Fruit fly (Drosophila melanogaster) whole organism, adult: ENCODE measurements around the gene CG15543.

Source experiments
- CG11617 ChIP-seq: fragments of 200-800 bp; sonication (Bioruptor generic); optimal IDR thresholded peaks from 2 replicates; lab custom pipeline; 2017; ENCODE audit warnings: mild to moderate bottlenecking, missing biosample characterization, missing genetic modification reagents, missing genetic modification characterization
- CG12768 ChIP-seq: fragments of 200-800 bp; sonication (Bioruptor generic); optimal IDR thresholded peaks from 2 replicates; lab custom pipeline; 2017; ENCODE audit warnings: missing biosample characterization, missing genetic modification characterization, mild to moderate bottlenecking, moderate library complexity, missing genetic modification reagents
- CG1620 ChIP-seq: fragments of 200-800 bp; sonication (Bioruptor generic); optimal IDR thresholded peaks from 2 replicates; lab custom pipeline; 2016; ENCODE audit warnings: missing biosample characterization, missing genetic modification characterization
- CG33017 ChIP-seq: fragments of 200-800 bp; sonication (Bioruptor generic); optimal IDR thresholded peaks from 2 replicates; lab custom pipeline; 2018; ENCODE audit warnings: missing biosample characterization, mild to moderate bottlenecking, missing genetic modification characterization, moderate library complexity
- CG5204 ChIP-seq: fragments of 200-800 bp; sonication (Bioruptor generic); optimal IDR thresholded peaks from 2 replicates; lab custom pipeline; 2016; ENCODE audit warnings: missing biosample characterization, missing genetic modification characterization
- Clk ChIP-seq: fragments of 200-800 bp; sonication (Bioruptor generic); optimal IDR thresholded peaks from 2 replicates; lab custom pipeline; 2017; ENCODE audit warnings: missing biosample characterization, missing genetic modification characterization
- kay ChIP-seq: fragments of 200-800 bp; sonication (Bioruptor generic); peaks from one replicate; lab custom pipeline; 2016; ENCODE audit warnings: missing biosample characterization, missing genetic modification characterization, borderline replicate concordance
- tj ChIP-seq: fragments of 200-800 bp; sonication (Bioruptor generic); optimal IDR thresholded peaks from 3 replicates; lab custom pipeline; 2017; ENCODE audit warnings: missing biosample characterization, mild to moderate bottlenecking, missing genetic modification characterization, moderate library complexity

dm6 chr3R:30699165-30699564 lies 43.5 kb upstream of the CG15543 start:
- TF ChIP-seq CG5204 (GFP tag; lab: Kevin White, UChicago) (no peak), CG12768 (no peak), CG33017 (tag; lab: Kevin White, UChicago) (no peak), tj (GFP tag; lab: Kevin White, UChicago) (no peak), kay (no peak), CG11617 (no peak), Clk (GFP tag; lab: Kevin White, UChicago) (no peak), CG1620 (GFP tag; lab: Kevin White, UChicago) (no peak)
